Worm (Caenorhabditis elegans) whole organism, mixed stage, embryonic: ENCODE measurements around the gene srh-141.

ENCODE experiments used
- blmp-1 ChIP-seq: fragments of 150-350 bp; optimal IDR thresholded peaks from 2 replicates; lab custom pipeline; 2014; ENCODE audit warnings: missing biosample characterization, missing genetic modification characterization
- ces-1 ChIP-seq: fragments of 150-350 bp; optimal IDR thresholded peaks from 2 replicates; lab custom pipeline; 2014; ENCODE audit warnings: missing biosample characterization, missing genetic modification reagents, missing genetic modification characterization
- elt-3 ChIP-seq: fragments of 150-350 bp; optimal IDR thresholded peaks from 2 replicates; lab custom pipeline; 2014; ENCODE audit warnings: missing biosample characterization, missing genetic modification characterization
- flh-1 ChIP-seq: fragments of 200-800 bp; sonication (Bioruptor generic); optimal IDR thresholded peaks from 2 replicates; lab custom pipeline; 2018; ENCODE audit warnings: mild to moderate bottlenecking, missing genetic modification characterization, moderate library complexity, missing compliant biosample characterization
- hlh-1 ChIP-seq: fragments of 150-350 bp; optimal IDR thresholded peaks from 2 replicates; lab custom pipeline; 2014; ENCODE audit warnings: missing biosample characterization, missing genetic modification reagents, missing genetic modification characterization
- lin-13 ChIP-seq: fragments of 150-350 bp; optimal IDR thresholded peaks from 2 replicates; lab custom pipeline; 2014; ENCODE audit warnings: missing biosample characterization, missing genetic modification characterization
- lsy-2 ChIP-seq: fragments of 150-350 bp; optimal IDR thresholded peaks from 2 replicates; lab custom pipeline; 2014; ENCODE audit warnings: missing biosample characterization, missing genetic modification characterization
- mab-5 ChIP-seq: fragments of 150-350 bp; optimal IDR thresholded peaks from 2 replicates; lab custom pipeline; 2014; ENCODE audit warnings: missing biosample characterization, missing genetic modification characterization
- mep-1 ChIP-seq: fragments of 150-350 bp; optimal IDR thresholded peaks from 2 replicates; lab custom pipeline; 2017; ENCODE audit warnings: missing biosample characterization, missing genetic modification reagents, missing genetic modification characterization, inconsistent platforms
- nhr-2 ChIP-seq: fragments of 150-350 bp; optimal IDR thresholded peaks from 2 replicates; lab custom pipeline; 2014; ENCODE audit warnings: missing biosample characterization, missing genetic modification characterization
- nhr-237 ChIP-seq: fragments of 150-350 bp; optimal IDR thresholded peaks from 2 replicates; lab custom pipeline; 2014; ENCODE audit warnings: missing biosample characterization, missing genetic modification characterization
- nhr-28 ChIP-seq: fragments of 150-350 bp; optimal IDR thresholded peaks from 2 replicates; lab custom pipeline; 2014; ENCODE audit warnings: missing biosample characterization, missing genetic modification characterization
- snpc-4 ChIP-seq: fragments of 150-350 bp; optimal IDR thresholded peaks from 2 replicates; lab custom pipeline; 2014; ENCODE audit warnings: missing biosample characterization, missing genetic modification characterization
- ztf-11 ChIP-seq: fragments of 150-350 bp; optimal IDR thresholded peaks from 2 replicates; lab custom pipeline; 2014; ENCODE audit warnings: missing biosample characterization, missing genetic modification characterization

DNA sequence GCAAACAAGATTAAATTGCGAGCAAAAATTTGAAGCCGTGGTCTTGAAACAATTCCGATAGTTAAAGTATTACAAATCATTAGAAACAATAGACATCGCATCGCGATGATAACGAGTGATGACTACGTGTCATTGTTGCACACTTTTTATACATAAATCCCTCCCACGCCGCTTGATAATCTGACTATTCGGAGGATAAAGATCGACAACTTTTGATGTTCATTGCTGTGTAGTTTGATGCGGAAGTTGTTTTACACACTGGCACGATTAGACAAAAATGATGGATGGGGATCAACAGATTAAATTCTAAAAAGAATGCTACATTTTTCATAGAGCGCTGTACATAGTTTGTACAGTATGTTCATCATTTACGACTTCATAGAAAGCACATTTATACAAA is 35.5 kb downstream of the srh-141 start, which contains the start of gene T08G3.11:
- no peak for TF ChIP-seq blmp-1
- TF ChIP-seq mep-1 (tag; lab: Kevin White, UChicago) = no peak
- TF ChIP-seq ztf-11 (tag; lab: Kevin White, UChicago) = no peak
- no peak for TF ChIP-seq elt-3 (tag; lab: Kevin White, UChicago)
- no peak for TF ChIP-seq nhr-28
- no peak for TF ChIP-seq ces-1 (GFP tag; lab: Kevin White, UChicago)
- TF ChIP-seq nhr-2 (tag; lab: Kevin White, UChicago) = no peak
- TF ChIP-seq hlh-1 (tag; lab: Kevin White, UChicago) = no peak
- TF ChIP-seq flh-1 (GFP tag; lab: Kevin White, UChicago) = no peak
- TF ChIP-seq lsy-2 (tag; lab: Kevin White, UChicago) = no peak
- TF ChIP-seq snpc-4 (tag; lab: Kevin White, UChicago) = no peak
- TF ChIP-seq lin-13 (tag; lab: Kevin White, UChicago) = no peak
- TF ChIP-seq mab-5 = no peak
- no peak for TF ChIP-seq nhr-237 (tag; lab: Kevin White, UChicago)
